Worm (Caenorhabditis elegans) whole organism, midembryonic: Measurements from ENCODE around the gene F52E4.5.
A peak's percentile ranks its signal among the peaks of the same experiment; 100 is the strongest.

Experiments used
- cog-1 ChIP-seq: sonication (generic microtip); optimal IDR thresholded peaks from 2 replicates; lab custom pipeline; 2016; ENCODE audit warnings: missing genetic modification characterization, missing compliant biosample characterization
- flt-1 ChIP-seq: fragments of 200-800 bp; sonication (Bioruptor generic); IDR thresholded peaks from 2 replicates; pipeline ENCODE4 v1.3.6; 2022; ENCODE audit warnings: missing genetic modification characterization, missing compliant biosample characterization
- klf-2 ChIP-seq: fragments of 200-800 bp; sonication (Bioruptor generic); conservative IDR thresholded peaks from 2 replicates; pipeline ENCODE4 v1.3.6; 2022; ENCODE audit warnings: missing genetic modification reagents, missing genetic modification characterization, missing compliant biosample characterization
- ref-1 ChIP-seq: fragments of 200-800 bp; sonication (Bioruptor generic); conservative IDR thresholded peaks from 2 replicates; pipeline ENCODE4 v1.3.6; 2022; ENCODE audit warnings: missing genetic modification reagents, missing genetic modification characterization, missing compliant biosample characterization

DNA sequence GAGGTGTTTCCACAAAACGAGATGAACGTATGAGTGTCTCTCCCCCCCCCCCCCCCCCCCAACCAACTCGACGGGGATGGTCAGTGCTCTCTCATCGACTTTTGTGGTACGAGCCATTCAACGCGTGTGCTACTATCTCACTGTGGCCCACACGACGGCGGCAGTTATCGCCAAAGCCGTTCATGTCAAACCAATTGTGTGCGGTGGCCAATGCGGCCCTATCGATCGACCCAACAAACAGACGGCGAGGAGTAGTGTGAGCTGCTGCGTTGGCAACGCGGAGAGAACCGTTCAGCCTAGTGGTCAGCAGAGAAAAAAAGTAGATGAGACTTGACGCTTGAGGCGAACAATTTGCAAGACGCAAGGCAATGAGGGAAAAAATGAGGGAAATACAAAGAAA lies 15.7 kb upstream of the F52E4.5 start:
- TF ChIP-seq flt-1 = peak; percentile 61; the same call in 1 of the 2 replicates
- no peak for TF ChIP-seq klf-2 (GFP tag; lab: Robert Waterston, UW)
- no peak for TF ChIP-seq ref-1 (GFP tag; lab: Robert Waterston, UW)
- no peak for TF ChIP-seq cog-1 (tag; lab: Kevin White, UChicago)
